Fruit fly (Drosophila melanogaster) whole organism, embryonic: ENCODE results near the gene sloth1.

Experiments
- Bteb2 ChIP-seq: fragments of 200-800 bp; sonication (Bioruptor generic); optimal IDR thresholded peaks from 2 replicates; lab custom pipeline; 2016; ENCODE audit warnings: missing biosample characterization, missing genetic modification characterization
- CG10462 ChIP-seq: fragments of 200-800 bp; sonication (Bioruptor generic); optimal IDR thresholded peaks from 2 replicates; lab custom pipeline; 2016; ENCODE audit warnings: missing biosample characterization, missing genetic modification characterization
- CG10979 ChIP-seq: fragments of 200-800 bp; sonication (Bioruptor generic); optimal IDR thresholded peaks from 2 replicates; lab custom pipeline; 2018; ENCODE audit warnings: missing biosample characterization, mild to moderate bottlenecking, missing genetic modification characterization, moderate library complexity
- CG12155 ChIP-seq: fragments of 200-800 bp; sonication (Bioruptor generic); optimal IDR thresholded peaks from 3 replicates; lab custom pipeline; 2016; ENCODE audit warnings: missing biosample characterization, missing genetic modification characterization
- CG14860 ChIP-seq: fragments of 200-800 bp; sonication (Bioruptor generic); IDR thresholded peaks from 3 replicates; pipeline ENCODE4 v1.3.6; 2022; ENCODE audit warnings: missing biosample characterization, missing genetic modification characterization; ENCODE audit not compliant: partially characterized antibody
- CG16779 ChIP-seq: fragments of 200-800 bp; sonication (Bioruptor generic); IDR thresholded peaks from 2 replicates; pipeline ENCODE4 v1.3.6; 2022; ENCODE audit warnings: missing biosample characterization, missing genetic modification characterization
- CG18476 ChIP-seq: fragments of 200-800 bp; sonication (Bioruptor generic); optimal IDR thresholded peaks from 2 replicates; lab custom pipeline; 2016; ENCODE audit warnings: missing biosample characterization, mild to moderate bottlenecking, missing genetic modification characterization
- CG2129 ChIP-seq: fragments of 200-800 bp; sonication (Bioruptor generic); IDR thresholded peaks from 2 replicates; pipeline ENCODE4 v1.3.6; 2022; ENCODE audit warnings: missing biosample characterization, missing genetic modification characterization; ENCODE audit not compliant: partially characterized antibody
- CG2712 ChIP-seq: fragments of 200-800 bp; optimal IDR thresholded peaks from 3 replicates; lab custom pipeline; 2019; ENCODE audit warnings: missing biosample characterization, mild to moderate bottlenecking, missing genetic modification characterization, moderate library complexity
- CG42726 ChIP-seq: fragments of 200-800 bp; sonication (Bioruptor generic); IDR thresholded peaks from 2 replicates; pipeline ENCODE4 v1.3.6; 2022; ENCODE audit warnings: missing biosample characterization, missing genetic modification characterization; ENCODE audit not compliant: partially characterized antibody
- CG4328 ChIP-seq: fragments of 200-800 bp; sonication (Bioruptor generic); optimal IDR thresholded peaks from 3 replicates; lab custom pipeline; 2017; ENCODE audit warnings: missing biosample characterization, missing genetic modification reagents, missing genetic modification characterization
- CG4424 ChIP-seq: fragments of 200-800 bp; sonication (Bioruptor generic); optimal IDR thresholded peaks from 3 replicates; lab custom pipeline; 2016; ENCODE audit warnings: missing biosample characterization, missing genetic modification characterization
- CG4730 ChIP-seq: fragments of 200-800 bp; sonication (Bioruptor generic); IDR thresholded peaks from 2 replicates; pipeline ENCODE4 v1.3.6; 2022; ENCODE audit warnings: missing biosample characterization, missing genetic modification characterization
- CG6813 ChIP-seq: fragments of 200-800 bp; sonication (Bioruptor generic); optimal IDR thresholded peaks from 2 replicates; lab custom pipeline; 2017; ENCODE audit warnings: missing biosample characterization, missing genetic modification characterization, mild to moderate bottlenecking, moderate library complexity, missing genetic modification reagents
- CG6854 ChIP-seq: fragments of 200-800 bp; sonication (Bioruptor generic); optimal IDR thresholded peaks from 3 replicates; lab custom pipeline; 2017; ENCODE audit warnings: missing biosample characterization, mild to moderate bottlenecking, missing genetic modification characterization
- CG7786 ChIP-seq: fragments of 200-800 bp; sonication (Bioruptor generic); optimal IDR thresholded peaks from 2 replicates; lab custom pipeline; 2016; ENCODE audit warnings: missing biosample characterization, missing genetic modification characterization
- CG9437 ChIP-seq: fragments of 200-800 bp; sonication (Bioruptor generic); optimal IDR thresholded peaks from 2 replicates; lab custom pipeline; 2018; ENCODE audit warnings: missing biosample characterization, mild to moderate bottlenecking, missing genetic modification characterization
- Elba2 ChIP-seq: fragments of 200-800 bp; sonication (Bioruptor generic); optimal IDR thresholded peaks from 3 replicates; lab custom pipeline; 2016; ENCODE audit warnings: missing biosample characterization, missing genetic modification characterization
- HLH3B ChIP-seq: fragments of 200-800 bp; sonication (Bioruptor generic); IDR thresholded peaks from 2 replicates; pipeline ENCODE4 v1.3.6; 2022; ENCODE audit warnings: missing biosample characterization, missing genetic modification characterization
- Kr ChIP-seq: fragments of 200-800 bp; sonication (Bioruptor generic); optimal IDR thresholded peaks from 2 replicates; lab custom pipeline; 2017; ENCODE audit warnings: missing biosample characterization, mild to moderate bottlenecking, missing genetic modification characterization
- Mad ChIP-seq: fragments of 200-800 bp; sonication (Bioruptor generic); optimal IDR thresholded peaks from 2 replicates; lab custom pipeline; 2016; ENCODE audit warnings: missing biosample characterization, missing genetic modification characterization
- Mrtf ChIP-seq: fragments of 200-800 bp; sonication (Bioruptor generic); IDR thresholded peaks from 3 replicates; pipeline ENCODE4 v1.3.6; 2022; ENCODE audit warnings: missing biosample characterization, missing genetic modification characterization
- Nf-YC ChIP-seq: fragments of 200-800 bp; optimal IDR thresholded peaks from 3 replicates; lab custom pipeline; 2019; ENCODE audit warnings: missing biosample characterization, mild to moderate bottlenecking, missing genetic modification characterization, moderate library complexity
- Poxn ChIP-seq: fragments of 200-800 bp; sonication (Bioruptor generic); IDR thresholded peaks from 2 replicates; pipeline ENCODE4 v1.3.6; 2022; ENCODE audit warnings: missing biosample characterization, missing genetic modification characterization
- Ptx1 ChIP-seq: fragments of 200-800 bp; sonication (Bioruptor generic); IDR thresholded peaks from 2 replicates; pipeline ENCODE4 v1.3.6; 2022; ENCODE audit warnings: missing biosample characterization, missing genetic modification characterization
- Rfx ChIP-seq: fragments of 200-800 bp; sonication (Bioruptor generic); IDR thresholded peaks from 2 replicates; pipeline ENCODE4 v1.3.6; 2022; ENCODE audit warnings: missing biosample characterization, missing genetic modification characterization
- Rx ChIP-seq: fragments of 200-800 bp; sonication (Bioruptor generic); IDR thresholded peaks from 2 replicates; pipeline ENCODE4 v1.3.6; 2022; ENCODE audit warnings: missing biosample characterization, missing genetic modification characterization
- aop ChIP-seq: fragments of 200-800 bp; sonication (Bioruptor generic); IDR thresholded peaks from 2 replicates; pipeline ENCODE4 v1.3.6; 2022; ENCODE audit warnings: missing biosample characterization, missing genetic modification characterization
- ash1 ChIP-seq: fragments of 200-800 bp; sonication (Bioruptor generic); optimal IDR thresholded peaks from 2 replicates; lab custom pipeline; 2018; ENCODE audit warnings: missing biosample characterization, mild to moderate bottlenecking, missing genetic modification characterization
- chinmo ChIP-seq: fragments of 200-800 bp; sonication (Bioruptor generic); IDR thresholded peaks from 4 replicates; pipeline ENCODE4 v1.3.6; 2022; ENCODE audit warnings: missing biosample characterization, missing genetic modification characterization; ENCODE audit not compliant: partially characterized antibody
- chn ChIP-seq: fragments of 200-800 bp; sonication (Bioruptor generic); optimal IDR thresholded peaks from 2 replicates; lab custom pipeline; 2016; ENCODE audit warnings: missing biosample characterization, missing genetic modification characterization
- eve ChIP-seq, 2 experiments: fragments of >200 bp; optimal IDR thresholded peaks; 2 replicates each; lab custom pipeline; 2017; ENCODE audit warnings: missing biosample characterization in 2 of 2, missing genetic modification characterization in 2 of 2
- gce ChIP-seq: fragments of 200-800 bp; sonication (Bioruptor generic); IDR thresholded peaks from 3 replicates; pipeline ENCODE4 v1.3.6; 2022; ENCODE audit warnings: missing biosample characterization, missing genetic modification characterization
- gcm ChIP-seq: fragments of 200-800 bp; sonication (Bioruptor generic); optimal IDR thresholded peaks from 2 replicates; lab custom pipeline; 2019; ENCODE audit warnings: missing biosample characterization, mild to moderate bottlenecking, missing genetic modification characterization, moderate library complexity
- gt ChIP-seq: fragments of 200-800 bp; sonication (Bioruptor generic); IDR thresholded peaks from 2 replicates; pipeline ENCODE4 v1.3.6; 2022; ENCODE audit warnings: missing biosample characterization, missing genetic modification characterization
- hb ChIP-seq: fragments of 200-800 bp; sonication (Bioruptor generic); IDR thresholded peaks from 3 replicates; pipeline ENCODE4 v1.3.6; 2022; ENCODE audit warnings: missing biosample characterization, missing genetic modification characterization; ENCODE audit not compliant: partially characterized antibody
- pan ChIP-seq, 4 experiments: fragments of >200 bp in 3 of 4; fragments of 200-800 bp in 1 of 4; sonication (Bioruptor generic) in 1 of 4; optimal IDR thresholded peaks in 3 of 4; IDR thresholded peaks in 1 of 4; 2 replicates each; pipeline versions ENCODE4 v1.3.6 to Lab custom; 2017 to 2022; ENCODE audit warnings: missing biosample characterization in 2 of 4, missing genetic modification characterization in 2 of 4, mixed read lengths in 1 of 4
- phol ChIP-seq: fragments of 200-800 bp; sonication (Bioruptor generic); optimal IDR thresholded peaks from 3 replicates; lab custom pipeline; 2018; ENCODE audit warnings: missing biosample characterization, mild to moderate bottlenecking, missing genetic modification characterization, moderate library complexity
- pros ChIP-seq: fragments of 200-800 bp; sonication (Bioruptor generic); optimal IDR thresholded peaks from 3 replicates; lab custom pipeline; 2019; ENCODE audit warnings: missing biosample characterization, mild to moderate bottlenecking, missing genetic modification characterization, moderate library complexity
- psq ChIP-seq: fragments of 200-800 bp; sonication (Bioruptor generic); optimal IDR thresholded peaks from 2 replicates; lab custom pipeline; 2017; ENCODE audit warnings: missing biosample characterization, missing genetic modification characterization
- rib ChIP-seq: fragments of 200-800 bp; sonication (Bioruptor generic); IDR thresholded peaks from 2 replicates; pipeline ENCODE4 v1.3.6; 2022; ENCODE audit warnings: missing biosample characterization, missing genetic modification characterization
- run ChIP-seq: fragments of 200-800 bp; sonication (Bioruptor generic); optimal IDR thresholded peaks from 3 replicates; lab custom pipeline; 2018; ENCODE audit warnings: missing biosample characterization, mild to moderate bottlenecking, missing genetic modification characterization
- sd ChIP-seq: fragments of 200-800 bp; sonication (Bioruptor generic); optimal IDR thresholded peaks from 3 replicates; lab custom pipeline; 2018; ENCODE audit warnings: missing biosample characterization, mild to moderate bottlenecking, missing genetic modification characterization, moderate library complexity
- sim ChIP-seq: fragments of 200-800 bp; sonication (Bioruptor generic); IDR thresholded peaks from 2 replicates; pipeline ENCODE4 v1.3.6; 2022; ENCODE audit warnings: missing biosample characterization, missing genetic modification characterization
- ssp ChIP-seq: fragments of 200-800 bp; sonication (Bioruptor generic); IDR thresholded peaks from 2 replicates; pipeline ENCODE4 v1.3.6; 2022; ENCODE audit warnings: missing biosample characterization, missing genetic modification characterization
- tll ChIP-seq, 2 experiments: fragments of 200-800 bp in 1 of 2; fragments of >200 bp in 1 of 2; sonication (Bioruptor generic) in 1 of 2; optimal IDR thresholded peaks; 2 replicates each; lab custom pipeline; 2017 to 2019; ENCODE audit warnings: missing biosample characterization in 2 of 2, missing genetic modification characterization in 2 of 2, mild to moderate bottlenecking in 1 of 2, moderate library complexity in 1 of 2
- ttk ChIP-seq: fragments of 200-800 bp; sonication (Bioruptor generic); IDR thresholded peaks from 2 replicates; pipeline ENCODE4 v2.1.2; 2022; ENCODE audit warnings: missing biosample characterization, missing genetic modification characterization
- twi ChIP-seq: fragments of 200-800 bp; optimal IDR thresholded peaks from 2 replicates; lab custom pipeline; 2019; ENCODE audit warnings: missing biosample characterization, mild to moderate bottlenecking, missing genetic modification characterization, moderate library complexity
- wor ChIP-seq: fragments of 200-800 bp; sonication (Bioruptor generic); IDR thresholded peaks from 2 replicates; pipeline ENCODE4 v1.3.6; 2022; ENCODE audit warnings: missing biosample characterization, missing genetic modification characterization

The sloth1 gene

dm6 chrX:6969364-6970137 lies 41.6 kb upstream of the sloth1 start, which contains the start of gene CG4586 (continued):
- peak; percentile 86 for TF ChIP-seq CG9437 (GFP tag; lab: Kevin White, UChicago)
- peak; percentile 83 for TF ChIP-seq CG4730
- TF ChIP-seq gt (GFP tag; lab: Robert Waterston, UW): no peak
- TF ChIP-seq ttk: peak; percentile 90
- TF ChIP-seq pros: peak; percentile 3
- peak; percentile 95 for TF ChIP-seq gcm (GFP tag; lab: Kevin White, UChicago)
- TF ChIP-seq CG2129 (GFP tag; lab: Robert Waterston, UW): no peak
- peak; percentile 85 for TF ChIP-seq sd (tag; lab: Kevin White, UChicago)
- TF ChIP-seq aop: peak; percentile 60
- no peak for TF ChIP-seq Kr (GFP tag; lab: Kevin White, UChicago)
- peak; percentile 78 for TF ChIP-seq Nf-YC
- no peak for TF ChIP-seq eve (GFP tag; optimal IDR thresholded peaks at IDR 0.05; lab: Kevin White, UChicago)
- TF ChIP-seq CG6813 (GFP tag; lab: Kevin White, UChicago): peak; percentile 97
- peak; percentile 90 for TF ChIP-seq Mrtf (GFP tag; lab: Robert Waterston, UW)
- TF ChIP-seq chinmo (GFP tag; lab: Robert Waterston, UW): no peak
- TF ChIP-seq Poxn: peak; percentile 69
- TF ChIP-seq CG42726: no peak
- TF ChIP-seq chn (GFP tag; lab: Kevin White, UChicago): peak; percentile 91
- TF ChIP-seq CG2712 (tag; lab: Kevin White, UChicago): peak; percentile 93
- TF ChIP-seq ssp (GFP tag; lab: Robert Waterston, UW): peak; percentile 67
- TF ChIP-seq psq (GFP tag; lab: Kevin White, UChicago): peak; percentile 54
- no peak for TF ChIP-seq CG14860 (GFP tag; lab: Robert Waterston, UW)
- no peak for TF ChIP-seq hb
- peak; percentile 87 for TF ChIP-seq Ptx1
- peak; percentile 95 for TF ChIP-seq CG7786
- peak; percentile 56 for TF ChIP-seq Elba2 (GFP tag; lab: Kevin White, UChicago)
- peak; percentile 98 for TF ChIP-seq CG6854 (GFP tag; lab: Kevin White, UChicago)
- peak; percentile 92 for TF ChIP-seq HLH3B (GFP tag; lab: Robert Waterston, UW)
- TF ChIP-seq Mad (GFP tag; lab: Kevin White, UChicago): peak; percentile 94
- peak; percentile 89 for TF ChIP-seq CG10979 (tag; lab: Kevin White, UChicago)
- peak; percentile 96 for TF ChIP-seq rib (GFP tag; lab: Robert Waterston, UW)
- peak; percentile 91 for TF ChIP-seq Rx (GFP tag; lab: Robert Waterston, UW)
- TF ChIP-seq CG16779 (GFP tag; lab: Robert Waterston, UW): peak; percentile 94
- TF ChIP-seq CG18476 (GFP tag; lab: Kevin White, UChicago): peak; percentile 95
- peak; percentile 95 for TF ChIP-seq run
- no peak for TF ChIP-seq pan (optimal IDR thresholded peaks at IDR 0.05; lab: Kevin White, UChicago)
- TF ChIP-seq pan (GFP tag; optimal IDR thresholded peaks at IDR 0.05 in 1 of 2, IDR thresholded peaks at IDR 0.05 in 1 of 2): peak in 1 of 2 experiments; percentile 97
- no peak for TF ChIP-seq tll (GFP tag; optimal IDR thresholded peaks at IDR 0.05; lab: Kevin White, UChicago)
- TF ChIP-seq CG4424 (GFP tag; lab: Kevin White, UChicago): peak; percentile 93
- TF ChIP-seq CG4328 (GFP tag; lab: Kevin White, UChicago): peak; percentile 85
- peak; percentile 69 for TF ChIP-seq twi (tag; lab: Kevin White, UChicago)
- peak; percentile 92 for TF ChIP-seq sim (GFP tag; lab: Robert Waterston, UW)
- TF ChIP-seq Rfx (GFP tag; lab: Robert Waterston, UW): peak; percentile 96
- TF ChIP-seq wor (GFP tag; lab: Robert Waterston, UW): peak; percentile 84
- peak; percentile 91 for TF ChIP-seq ash1
- TF ChIP-seq phol (tag; lab: Kevin White, UChicago): peak; percentile 89
- peak; percentile 90 for TF ChIP-seq CG10462 (GFP tag; lab: Kevin White, UChicago)
- TF ChIP-seq gce: peak; percentile 92
- peak; percentile 96 for TF ChIP-seq Bteb2 (GFP tag; lab: Kevin White, UChicago)
- TF ChIP-seq CG12155 (GFP tag; lab: Kevin White, UChicago): peak; percentile 92
